Worm (Caenorhabditis elegans) whole organism, early embryonic: ENCODE measurements around the gene dph-5.

Experiments used
- ama-1 ChIP-seq: fragments of 150-350 bp; optimal IDR thresholded peaks from 2 replicates; lab custom pipeline; 2014
- ceh-36 ChIP-seq: sonication (generic microtip); optimal IDR thresholded peaks from 2 replicates; lab custom pipeline; 2016; ENCODE audit warnings: missing genetic modification characterization, inconsistent platforms, missing compliant biosample characterization
- ets-7 ChIP-seq: sonication (generic microtip); optimal IDR thresholded peaks from 2 replicates; lab custom pipeline; 2016; ENCODE audit warnings: missing genotype, missing genetic modification characterization, missing compliant biosample characterization
- flt-1 ChIP-seq: fragments of 200-800 bp; sonication (Bioruptor generic); IDR thresholded peaks from 2 replicates; pipeline ENCODE4 v1.3.6; 2022; ENCODE audit warnings: missing genetic modification characterization, missing compliant biosample characterization
- tbx-11 ChIP-seq: fragments of 200-800 bp; sonication (Bioruptor generic); IDR thresholded peaks from 2 replicates; pipeline ENCODE4 v1.3.6; 2022; ENCODE audit warnings: missing genetic modification characterization, missing compliant biosample characterization
- tbx-37 ChIP-seq: fragments of 200-800 bp; sonication (Bioruptor generic); conservative IDR thresholded peaks from 2 replicates; pipeline ENCODE4 v1.3.6; 2022; ENCODE audit warnings: missing genetic modification reagents, missing genetic modification characterization, missing compliant biosample characterization
- tra-4 ChIP-seq: sonication (generic microtip); optimal IDR thresholded peaks from 2 replicates; lab custom pipeline; 2017; ENCODE audit warnings: missing genetic modification characterization, missing compliant biosample characterization

ce11 chrII:11336163-11336562, 13.8 kb upstream of the dph-5 start:
- no peak for TF ChIP-seq ama-1
- no peak for TF ChIP-seq tra-4 (tag; lab: Kevin White, UChicago)
- no peak for TF ChIP-seq flt-1 (GFP tag; lab: Robert Waterston, UW)
- no peak for TF ChIP-seq tbx-37 (GFP tag; lab: Robert Waterston, UW)
- no peak for TF ChIP-seq ceh-36
- TF ChIP-seq ets-7 (tag; lab: Kevin White, UChicago) = no peak
- TF ChIP-seq tbx-11 = no peak
